Worm (Caenorhabditis elegans) whole organism, young adult: Measurements from ENCODE around the gene C50D2.6.

Source experiments
- B0261.1 ChIP-seq: sonication (generic microtip); optimal IDR thresholded peaks from 2 replicates; lab custom pipeline; 2016; ENCODE audit warnings: mild to moderate bottlenecking, missing genetic modification characterization, moderate library complexity, missing compliant biosample characterization
- C06A6.2 ChIP-seq: fragments of 200-800 bp; sonication (Bioruptor generic); conservative IDR thresholded peaks from 2 replicates; pipeline ENCODE4 v1.3.6; 2022; ENCODE audit warnings: missing genetic modification characterization, missing compliant biosample characterization
- D2030.7 ChIP-seq: fragments of 200-800 bp; sonication (Bioruptor generic); IDR thresholded peaks from 2 replicates; pipeline ENCODE4 v1.3.6; 2022; ENCODE audit warnings: missing genetic modification reagents, missing genetic modification characterization, missing compliant biosample characterization
- F49E8.2 ChIP-seq: sonication (generic microtip); optimal IDR thresholded peaks from 3 replicates; lab custom pipeline; 2017; ENCODE audit warnings: missing genetic modification characterization, mild to moderate bottlenecking, missing compliant biosample characterization, antibody characterized with exemption, moderate library complexity; ENCODE audit not compliant: insufficient read depth
- F57A8.1 ChIP-seq: fragments of 200-800 bp; sonication (Bioruptor generic); optimal IDR thresholded peaks from 2 replicates; lab custom pipeline; 2018; ENCODE audit warnings: mild to moderate bottlenecking, missing genetic modification characterization, moderate library complexity, missing compliant biosample characterization
- K11D2.4 ChIP-seq: fragments of 200-800 bp; sonication (Bioruptor generic); IDR thresholded peaks from 2 replicates; pipeline ENCODE4 v1.3.6; 2022; ENCODE audit warnings: missing genetic modification reagents, missing genetic modification characterization, missing compliant biosample characterization
- ZK185.1 ChIP-seq: sonication (generic microtip); optimal IDR thresholded peaks from 2 replicates; lab custom pipeline; 2016; ENCODE audit warnings: mild to moderate bottlenecking, missing genetic modification characterization, missing compliant biosample characterization; ENCODE audit not compliant: poor library complexity, severe bottlenecking
- attf-5 ChIP-seq: fragments of 200-800 bp; sonication (Bioruptor generic); optimal IDR thresholded peaks from 2 replicates; lab custom pipeline; 2018; ENCODE audit warnings: mild to moderate bottlenecking, missing genetic modification characterization, missing compliant biosample characterization
- ceh-58 ChIP-seq: fragments of 200-800 bp; sonication (Bioruptor generic); IDR thresholded peaks from 2 replicates; pipeline ENCODE4 v1.3.6; 2022; ENCODE audit warnings: missing genetic modification characterization, missing compliant biosample characterization
- efl-1 ChIP-seq: fragments of 150-350 bp; optimal IDR thresholded peaks from 2 replicates; lab custom pipeline; 2014; ENCODE audit warnings: missing biosample characterization, missing genetic modification reagents, missing genetic modification characterization
- egl-44 ChIP-seq: fragments of 200-800 bp; sonication (Bioruptor generic); IDR thresholded peaks from 2 replicates; pipeline ENCODE4 v1.3.6; 2022; ENCODE audit warnings: missing genetic modification reagents, missing genetic modification characterization, missing compliant biosample characterization
- egrh-3 ChIP-seq: fragments of 200-800 bp; sonication (Bioruptor generic); IDR thresholded peaks from 2 replicates; pipeline ENCODE4 v1.3.6; 2022; ENCODE audit warnings: missing genetic modification reagents, missing genetic modification characterization, missing compliant biosample characterization
- fkh-3 ChIP-seq: sonication (generic microtip); optimal IDR thresholded peaks from 2 replicates; lab custom pipeline; 2016; ENCODE audit warnings: mild to moderate bottlenecking, missing genetic modification characterization, missing compliant biosample characterization
- gei-17 ChIP-seq: fragments of 200-800 bp; sonication (Bioruptor generic); optimal IDR thresholded peaks from 2 replicates; lab custom pipeline; 2018; ENCODE audit warnings: mild to moderate bottlenecking, missing genetic modification characterization, missing compliant biosample characterization
- hlh-12 ChIP-seq: sonication (generic microtip); optimal IDR thresholded peaks from 2 replicates; lab custom pipeline; 2016; ENCODE audit warnings: missing genetic modification characterization, missing compliant biosample characterization
- hmg-1.2 ChIP-seq: fragments of 200-800 bp; sonication (Bioruptor generic); IDR thresholded peaks from 2 replicates; pipeline ENCODE4 v1.3.6; 2022; ENCODE audit warnings: missing genetic modification reagents, missing genetic modification characterization, missing compliant biosample characterization
- hmg-20 ChIP-seq: fragments of 200-800 bp; sonication (Bioruptor generic); IDR thresholded peaks from 2 replicates; pipeline ENCODE4 v1.3.6; 2022; ENCODE audit warnings: missing genetic modification reagents, missing genetic modification characterization, missing compliant biosample characterization
- hrde-1 ChIP-seq: sonication (generic microtip); optimal IDR thresholded peaks from 2 replicates; lab custom pipeline; 2016; ENCODE audit warnings: missing genetic modification characterization, mild to moderate bottlenecking, missing compliant biosample characterization, moderate library complexity, missing genotype, missing genetic modification reagents, borderline replicate concordance
- lin-26 ChIP-seq: fragments of 200-800 bp; sonication (Bioruptor generic); IDR thresholded peaks from 2 replicates; pipeline ENCODE4 v1.3.6; 2022; ENCODE audit warnings: missing genetic modification reagents, missing genetic modification characterization, missing compliant biosample characterization
- lin-35 ChIP-seq, 3 experiments: fragments of 150-350 bp in 2 of 3; sonication (generic microtip) in 1 of 3; optimal IDR thresholded peaks; 2 replicates each; lab custom pipeline; 2014 to 2018; ENCODE audit warnings: missing biosample characterization in 3 of 3, missing genetic modification characterization in 3 of 3, missing genetic modification reagents in 3 of 3
- madf-6 ChIP-seq: fragments of 200-800 bp; sonication (Bioruptor generic); IDR thresholded peaks from 2 replicates; pipeline ENCODE4 v1.3.6; 2022; ENCODE audit warnings: missing genetic modification reagents, missing genetic modification characterization, missing compliant biosample characterization
- nfya-1 ChIP-seq: sonication (generic microtip); optimal IDR thresholded peaks from 2 replicates; lab custom pipeline; 2017; ENCODE audit warnings: antibody characterized with exemption, missing compliant biosample characterization, missing genetic modification characterization, borderline replicate concordance; ENCODE audit not compliant: insufficient read depth
- nhr-120 ChIP-seq: fragments of 200-800 bp; sonication (Bioruptor generic); IDR thresholded peaks from 2 replicates; pipeline ENCODE4 v1.3.6; 2022; ENCODE audit warnings: missing genetic modification characterization, missing compliant biosample characterization
- nhr-80 ChIP-seq: sonication (generic microtip); optimal IDR thresholded peaks from 2 replicates; lab custom pipeline; 2016; ENCODE audit warnings: missing genetic modification characterization, missing compliant biosample characterization
- nhr-90 ChIP-seq: sonication (generic microtip); optimal IDR thresholded peaks from 2 replicates; lab custom pipeline; 2016; ENCODE audit warnings: missing genotype, mild to moderate bottlenecking, missing genetic modification characterization, missing compliant biosample characterization
- pbrm-1 ChIP-seq: fragments of 200-800 bp; sonication (Bioruptor generic); IDR thresholded peaks from 2 replicates; pipeline ENCODE4 v1.3.6; 2022; ENCODE audit warnings: missing genetic modification reagents, missing genetic modification characterization, missing compliant biosample characterization
- rpc-1 ChIP-seq, 2 experiments: fragments of 150-350 bp in 1 of 2; sonication (generic microtip) in 1 of 2; optimal IDR thresholded peaks; 2 replicates each; lab custom pipeline; 2014 to 2018; ENCODE audit warnings: missing biosample characterization in 1 of 2, missing genetic modification characterization in 1 of 2, missing genetic modification reagents in 1 of 2, missing genotype in 1 of 2
- snpc-4 ChIP-seq, 5 experiments: fragments of 150-350 bp in 1 of 5; sonication (generic microtip) in 4 of 5; optimal IDR thresholded peaks; 2 replicates each; lab custom pipeline; 2014 to 2018; ENCODE audit warnings: missing genetic modification characterization in 5 of 5, missing biosample characterization in 3 of 5, antibody characterized with exemption in 2 of 5, mild to moderate bottlenecking in 2 of 5, missing compliant biosample characterization in 2 of 5, missing genotype in 2 of 5, moderate library complexity in 2 of 5, missing genetic modification reagents in 1 of 5
- tlf-1 ChIP-seq: fragments of 200-800 bp; sonication (Bioruptor generic); optimal IDR thresholded peaks from 2 replicates; lab custom pipeline; 2018; ENCODE audit warnings: mild to moderate bottlenecking, missing genetic modification characterization, missing compliant biosample characterization
- unc-130 ChIP-seq: sonication (generic microtip); optimal IDR thresholded peaks from 2 replicates; lab custom pipeline; 2016; ENCODE audit warnings: missing genetic modification reagents, missing genetic modification characterization, missing compliant biosample characterization
- ztf-18 ChIP-seq: sonication (generic microtip); optimal IDR thresholded peaks from 2 replicates; lab custom pipeline; 2016; ENCODE audit warnings: missing genotype, mild to moderate bottlenecking, missing genetic modification characterization, missing compliant biosample characterization

C50D2.6 gene

DNA sequence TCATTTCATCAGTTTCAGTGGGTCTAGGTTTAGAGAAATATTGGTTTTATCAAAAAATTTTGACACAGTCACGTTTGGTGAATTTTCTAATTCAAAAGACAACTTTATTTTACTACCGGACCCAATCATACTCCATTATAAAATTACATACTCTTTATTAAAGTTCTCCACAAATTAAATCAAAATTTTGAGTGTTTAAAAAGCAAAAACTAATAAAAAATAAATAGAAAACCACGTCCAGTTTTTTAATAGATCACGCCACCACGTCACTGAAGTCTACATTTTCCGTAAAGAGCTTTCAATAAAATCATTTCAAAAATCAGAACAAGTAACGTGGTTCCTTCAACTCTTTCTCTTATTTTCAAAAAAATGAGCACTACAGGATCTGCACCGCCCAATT lies 21.7 kb downstream of the C50D2.6 start, which contains the start of gene txt-1:
TSS of gene txt-1 (plus strand) at position 301 of the 400 bp plus-strand sequence.
- no peak for TF ChIP-seq ZK185.1 (tag; lab: Kevin White, UChicago)
- TF ChIP-seq C06A6.2: no peak
- no peak for TF ChIP-seq hlh-12 (tag; lab: Kevin White, UChicago)
- TF ChIP-seq ztf-18 (tag; lab: Kevin White, UChicago): no peak

DNA sequence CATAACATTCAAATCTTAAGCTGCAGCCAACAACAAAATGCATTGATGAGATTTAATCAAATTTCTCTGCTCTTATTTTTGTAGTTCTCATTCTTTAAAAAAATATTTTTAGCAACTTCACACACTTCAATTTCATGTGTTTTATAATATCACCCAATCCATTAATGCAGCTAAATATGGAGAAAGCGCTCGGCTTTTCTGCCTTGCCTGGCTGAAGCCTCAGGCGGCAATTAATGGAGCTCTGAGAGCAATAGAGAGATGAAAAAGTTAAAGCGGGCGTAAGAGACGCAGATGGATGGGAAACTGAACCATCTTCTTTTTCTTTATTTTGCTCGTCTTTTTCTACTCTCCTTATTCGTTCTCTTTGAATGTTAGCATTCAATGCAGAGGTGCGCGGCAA lies 23.5 kb downstream of the C50D2.6 start:
- no peak for TF ChIP-seq F49E8.2 (tag; lab: Kevin White, UChicago)
- TF ChIP-seq, all 124 proteins: peak for 0

DNA sequence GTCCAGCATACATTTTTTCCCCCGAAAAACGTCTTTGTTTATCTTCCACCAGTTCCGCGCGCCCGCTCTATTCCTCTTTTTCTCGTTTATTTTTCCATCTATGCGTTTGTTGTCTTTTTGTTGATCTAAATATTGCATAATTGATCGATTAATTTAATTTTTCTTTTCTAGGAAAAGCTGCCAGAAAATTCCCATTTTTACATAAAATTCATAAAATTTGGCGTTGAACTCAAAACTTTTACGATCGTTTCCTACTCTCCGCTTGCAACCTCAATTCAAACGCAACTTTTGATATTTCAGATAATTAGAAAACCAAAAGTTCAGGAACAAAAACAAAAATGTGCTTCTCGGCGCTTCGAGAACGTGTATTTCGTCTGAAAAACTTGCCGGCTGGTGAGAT lies 24.6 kb downstream of the C50D2.6 start, which contains the start of gene C50D2.2:
TSS of gene C50D2.2 (plus strand) at position 301 of the 400 bp plus-strand sequence.
- TF ChIP-seq hlh-12 (tag; lab: Kevin White, UChicago) (no peak), F57A8.1 (GFP tag; lab: Kevin White, UChicago) (no peak), pbrm-1 (GFP tag; lab: Robert Waterston, UW) (no peak), nfya-1 (tag; lab: Kevin White, UChicago) (no peak), nhr-120 (GFP tag; lab: Robert Waterston, UW) (no peak)

DNA sequence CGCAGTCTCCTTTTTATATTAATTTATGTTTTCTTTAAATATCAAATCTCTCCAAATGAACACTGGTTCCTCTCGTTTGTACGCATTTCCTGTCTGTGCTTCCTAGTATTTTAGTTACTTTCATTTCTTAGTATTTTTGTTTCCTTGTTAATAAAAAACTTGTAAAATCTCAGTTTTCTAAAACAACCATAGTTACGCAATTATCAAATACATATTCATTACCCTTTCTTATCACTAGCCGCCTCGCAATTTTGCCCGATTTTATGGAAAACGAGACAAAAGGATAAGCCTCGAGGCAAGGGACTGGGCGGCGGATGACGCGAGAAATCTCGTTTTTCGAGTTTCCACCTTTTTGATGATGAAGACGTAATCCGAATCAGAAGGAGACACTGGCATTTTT lies 27.0 kb downstream of the C50D2.6 start, which contains the start of gene C50D2.1:
TSS of gene C50D2.1 (plus strand) at position 301 of the 400 bp plus-strand sequence.
- no peak for TF ChIP-seq K11D2.4 (GFP tag; lab: Robert Waterston, UW)
- TF ChIP-seq gei-17 (GFP tag; lab: Kevin White, UChicago): no peak
- TF ChIP-seq attf-5: no peak
- TF ChIP-seq nhr-90 (tag; lab: Kevin White, UChicago): no peak

DNA sequence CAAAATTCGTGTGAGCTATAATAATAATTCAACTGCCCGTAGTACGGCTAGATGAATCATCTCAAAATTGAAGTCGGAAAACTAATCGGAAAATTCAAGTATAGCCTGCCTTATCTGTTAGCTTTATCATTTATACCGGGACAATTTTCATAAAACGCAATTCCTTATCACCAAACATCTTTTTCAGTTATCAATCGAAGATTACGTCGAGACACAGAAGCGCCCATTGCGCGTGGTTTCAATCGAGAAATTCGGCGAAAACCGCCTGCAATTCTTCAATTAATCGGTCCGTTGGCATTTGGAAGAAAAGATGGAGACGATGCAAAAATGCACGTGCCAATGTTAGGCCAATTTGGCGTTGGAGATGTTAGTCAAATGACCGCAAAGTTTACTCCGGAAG lies 28.0 kb downstream of the C50D2.6 start:
- TF ChIP-seq tlf-1 (GFP tag; lab: Kevin White, UChicago) (no peak), egl-44 (no peak), D2030.7 (no peak), madf-6 (GFP tag; lab: Robert Waterston, UW) (no peak), ztf-18 (tag; lab: Kevin White, UChicago) (no peak), attf-5 (no peak)

DNA sequence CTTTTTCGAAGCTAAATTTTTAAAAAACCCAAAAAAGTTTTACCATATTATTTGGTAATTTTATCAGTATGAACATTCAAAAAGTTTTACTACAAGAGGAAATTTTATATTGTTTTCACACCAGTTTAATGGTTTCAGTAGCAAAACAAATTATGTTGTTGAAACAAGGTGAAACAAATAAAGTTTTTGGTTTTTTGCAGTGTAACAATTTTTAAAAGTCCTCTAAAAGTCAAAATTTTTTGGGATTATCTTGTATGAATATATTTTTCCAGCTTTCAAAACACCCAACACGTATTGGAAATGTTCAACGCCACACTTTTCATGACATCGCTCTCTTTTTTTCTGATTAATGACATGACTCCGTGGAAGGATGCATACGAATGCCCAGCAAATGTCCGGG lies 32.7 kb downstream of the C50D2.6 start, which contains the start of gene srt-54:
TSS of gene srt-54 (plus strand) at position 301 of the 400 bp plus-strand sequence.
- TF ChIP-seq B0261.1 (no peak), hmg-1.2 (GFP tag; lab: Robert Waterston, UW) (no peak), ceh-58 (no peak), lin-35 (GFP tag; optimal IDR thresholded peaks at IDR 0.05; lab: Kevin White, UChicago) (no peak), efl-1 (GFP tag; lab: Kevin White, UChicago) (no peak), lin-26 (GFP tag; lab: Robert Waterston, UW) (no peak), ZK185.1 (tag; lab: Kevin White, UChicago) (no peak), unc-130 (GFP tag; lab: Kevin White, UChicago) (no peak), snpc-4 (GFP tag; optimal IDR thresholded peaks at IDR 0.05; lab: Kevin White, UChicago) (no peak), snpc-4 (tag; optimal IDR thresholded peaks at IDR 0.05; lab: Kevin White, UChicago) (no peak), rpc-1 (optimal IDR thresholded peaks at IDR 0.05; lab: Kevin White, UChicago) (no peak), rpc-1 (tag; optimal IDR thresholded peaks at IDR 0.05; lab: Kevin White, UChicago) (no peak), hrde-1 (tag; lab: Kevin White, UChicago) (no peak), egrh-3 (GFP tag; lab: Robert Waterston, UW) (no peak), hmg-20 (GFP tag; lab: Robert Waterston, UW) (no peak), nhr-80 (no peak), fkh-3 (tag; lab: Kevin White, UChicago) (no peak)
